Fruit fly (Drosophila melanogaster) whole organism, embryonic: ENCODE measurements around the gene inaE.

Experiments used
- Adf1 ChIP-seq: fragments of 200-800 bp; sonication (Bioruptor generic); IDR thresholded peaks from 2 replicates; pipeline ENCODE4 v1.3.6; 2022; ENCODE audit warnings: missing biosample characterization, missing genetic modification characterization
- Aef1 ChIP-seq: fragments of 200-800 bp; sonication (Bioruptor generic); IDR thresholded peaks from 3 replicates; pipeline ENCODE4 v1.3.6; 2022; ENCODE audit warnings: missing biosample characterization, missing genetic modification characterization
- BEAF-32 ChIP-seq: fragments of 200-800 bp; sonication (Bioruptor generic); optimal IDR thresholded peaks from 3 replicates; lab custom pipeline; 2017; ENCODE audit warnings: missing biosample characterization, missing genetic modification characterization, mild to moderate bottlenecking, moderate library complexity, missing genetic modification reagents
- CG10979 ChIP-seq: fragments of 200-800 bp; sonication (Bioruptor generic); optimal IDR thresholded peaks from 2 replicates; lab custom pipeline; 2018; ENCODE audit warnings: missing biosample characterization, mild to moderate bottlenecking, missing genetic modification characterization, moderate library complexity
- CG11456 ChIP-seq: fragments of 200-800 bp; sonication (Bioruptor generic); IDR thresholded peaks from 3 replicates; pipeline ENCODE4 v1.3.6; 2022; ENCODE audit warnings: missing biosample characterization, missing genetic modification characterization
- CG11560 ChIP-seq: fragments of 200-800 bp; sonication (Bioruptor generic); IDR thresholded peaks from 3 replicates; pipeline ENCODE4 v1.3.6; 2022; ENCODE audit warnings: missing biosample characterization, missing genetic modification characterization
- CG12236 ChIP-seq: fragments of 200-800 bp; sonication (Bioruptor generic); optimal IDR thresholded peaks from 2 replicates; lab custom pipeline; 2016; ENCODE audit warnings: missing biosample characterization, missing genetic modification characterization
- CG13123 ChIP-seq: fragments of 200-800 bp; sonication (Bioruptor generic); optimal IDR thresholded peaks from 2 replicates; lab custom pipeline; 2016; ENCODE audit warnings: missing biosample characterization, missing genetic modification characterization
- CG13287 ChIP-seq: fragments of 200-800 bp; sonication (Bioruptor generic); IDR thresholded peaks from 2 replicates; pipeline ENCODE4 v1.3.6; 2022; ENCODE audit warnings: missing biosample characterization, missing genetic modification characterization; ENCODE audit not compliant: partially characterized antibody
- CG14441 ChIP-seq: fragments of 200-800 bp; sonication (Bioruptor generic); IDR thresholded peaks from 2 replicates; pipeline ENCODE4 v1.3.6; 2022; ENCODE audit warnings: missing biosample characterization, missing genetic modification characterization
- CG1603 ChIP-seq: fragments of 200-800 bp; sonication (Bioruptor generic); optimal IDR thresholded peaks from 2 replicates; lab custom pipeline; 2019; ENCODE audit warnings: missing biosample characterization, mild to moderate bottlenecking, missing genetic modification characterization, moderate library complexity
- CG17385 ChIP-seq: fragments of 200-800 bp; sonication (Bioruptor generic); optimal IDR thresholded peaks from 3 replicates; lab custom pipeline; 2018; ENCODE audit warnings: missing biosample characterization, mild to moderate bottlenecking, missing genetic modification characterization
- CG2116 ChIP-seq: fragments of 200-800 bp; sonication (Bioruptor generic); optimal IDR thresholded peaks from 3 replicates; lab custom pipeline; 2018; ENCODE audit warnings: missing biosample characterization, mild to moderate bottlenecking, missing genetic modification characterization
- CG30020 ChIP-seq: fragments of 200-800 bp; optimal IDR thresholded peaks from 2 replicates; lab custom pipeline; 2019; ENCODE audit warnings: missing biosample characterization, mild to moderate bottlenecking, missing genetic modification characterization, moderate library complexity
- CG30403 ChIP-seq: fragments of 200-800 bp; sonication (Bioruptor generic); optimal IDR thresholded peaks from 3 replicates; lab custom pipeline; 2016; ENCODE audit warnings: missing biosample characterization, missing genetic modification characterization
- CG3281 ChIP-seq: fragments of 200-800 bp; sonication (Bioruptor generic); optimal IDR thresholded peaks from 3 replicates; lab custom pipeline; 2017; ENCODE audit warnings: missing biosample characterization, mild to moderate bottlenecking, missing genetic modification characterization
- CG33557 ChIP-seq: fragments of 200-800 bp; sonication (Bioruptor generic); optimal IDR thresholded peaks from 2 replicates; lab custom pipeline; 2019; ENCODE audit warnings: missing biosample characterization, mild to moderate bottlenecking, missing genetic modification characterization, moderate library complexity
- CG4707 ChIP-seq: fragments of 200-800 bp; sonication (Bioruptor generic); optimal IDR thresholded peaks from 2 replicates; lab custom pipeline; 2018; ENCODE audit warnings: missing biosample characterization, mild to moderate bottlenecking, missing genetic modification characterization, moderate library complexity
- CG6791 ChIP-seq: fragments of 200-800 bp; sonication (Bioruptor generic); IDR thresholded peaks from 3 replicates; pipeline ENCODE4 v1.3.6; 2022; ENCODE audit warnings: missing biosample characterization, missing genetic modification characterization; ENCODE audit not compliant: partially characterized antibody
- CG6813 ChIP-seq: fragments of 200-800 bp; sonication (Bioruptor generic); optimal IDR thresholded peaks from 2 replicates; lab custom pipeline; 2017; ENCODE audit warnings: missing biosample characterization, missing genetic modification characterization, mild to moderate bottlenecking, moderate library complexity, missing genetic modification reagents
- CG7963 ChIP-seq: fragments of 200-800 bp; sonication (Bioruptor generic); IDR thresholded peaks from 3 replicates; pipeline ENCODE4 v1.3.6; 2022; ENCODE audit warnings: missing biosample characterization, missing genetic modification characterization; ENCODE audit not compliant: partially characterized antibody
- CG9609 ChIP-seq: fragments of 200-800 bp; sonication (Bioruptor generic); optimal IDR thresholded peaks from 3 replicates; lab custom pipeline; 2016; ENCODE audit warnings: missing biosample characterization, missing genetic modification characterization
- CG9797 ChIP-seq: fragments of 200-800 bp; sonication (Bioruptor generic); optimal IDR thresholded peaks from 3 replicates; lab custom pipeline; 2018; ENCODE audit warnings: missing biosample characterization, mild to moderate bottlenecking, missing genetic modification characterization
- CG9932 ChIP-seq: fragments of 200-800 bp; sonication (Bioruptor generic); IDR thresholded peaks from 2 replicates; pipeline ENCODE4 v1.3.6; 2022; ENCODE audit warnings: missing biosample characterization, missing genetic modification characterization
- Camta ChIP-seq: fragments of 200-800 bp; sonication (Bioruptor generic); optimal IDR thresholded peaks from 2 replicates; lab custom pipeline; 2016; ENCODE audit warnings: missing biosample characterization, missing genetic modification characterization
- Drgx ChIP-seq: fragments of 200-800 bp; sonication (Bioruptor generic); IDR thresholded peaks from 2 replicates; pipeline ENCODE4 v1.3.6; 2022; ENCODE audit warnings: missing biosample characterization, missing genetic modification characterization
- Fer2 ChIP-seq: fragments of 200-800 bp; sonication (Bioruptor generic); optimal IDR thresholded peaks from 2 replicates; lab custom pipeline; 2018; ENCODE audit warnings: missing biosample characterization, mild to moderate bottlenecking, missing genetic modification characterization, moderate library complexity
- Fer3 ChIP-seq: fragments of 200-800 bp; sonication (Bioruptor generic); optimal IDR thresholded peaks from 2 replicates; lab custom pipeline; 2018; ENCODE audit warnings: missing biosample characterization, mild to moderate bottlenecking, missing genetic modification characterization, moderate library complexity
- HmgD ChIP-seq: fragments of 200-800 bp; sonication (Bioruptor generic); optimal IDR thresholded peaks from 3 replicates; lab custom pipeline; 2016; ENCODE audit warnings: missing biosample characterization, missing genetic modification characterization
- MBD-R2 ChIP-seq: fragments of 200-800 bp; sonication (Bioruptor generic); IDR thresholded peaks from 2 replicates; pipeline ENCODE4 v1.3.6; 2022; ENCODE audit warnings: missing biosample characterization, missing genetic modification characterization
- Sin3A ChIP-seq: fragments of >200 bp; optimal IDR thresholded peaks from 2 replicates; lab custom pipeline; 2018
- Sox102F ChIP-seq: fragments of 200-800 bp; sonication (Bioruptor generic); optimal IDR thresholded peaks from 2 replicates; lab custom pipeline; 2018; ENCODE audit warnings: missing biosample characterization, mild to moderate bottlenecking, missing genetic modification characterization, moderate library complexity
- Stat92E ChIP-seq, 3 experiments: fragments of >200 bp in 2 of 3; fragments of 200-800 bp in 1 of 3; sonication (Bioruptor generic) in 1 of 3; optimal IDR thresholded peaks; 2 replicates each; lab custom pipeline; 2017 to 2019; ENCODE audit warnings: missing biosample characterization in 3 of 3, missing genetic modification characterization in 3 of 3, mild to moderate bottlenecking in 1 of 3, moderate library complexity in 1 of 3
- ac ChIP-seq: fragments of 200-800 bp; sonication (Bioruptor generic); optimal IDR thresholded peaks from 3 replicates; lab custom pipeline; 2017; ENCODE audit warnings: missing biosample characterization, mild to moderate bottlenecking, missing genetic modification characterization
- ase ChIP-seq: fragments of 200-800 bp; sonication (Bioruptor generic); IDR thresholded peaks from 3 replicates; pipeline ENCODE4 v1.3.6; 2022; ENCODE audit warnings: missing biosample characterization, missing genetic modification characterization
- ato ChIP-seq: fragments of 200-800 bp; sonication (Bioruptor generic); IDR thresholded peaks from 2 replicates; pipeline ENCODE4 v1.3.6; 2022; ENCODE audit warnings: missing biosample characterization, missing genetic modification characterization; ENCODE audit not compliant: partially characterized antibody
- cas ChIP-seq: fragments of 200-800 bp; sonication (Bioruptor generic); IDR thresholded peaks from 2 replicates; pipeline ENCODE4 v1.3.6; 2022; ENCODE audit warnings: missing biosample characterization, missing genetic modification characterization
- cato ChIP-seq: fragments of 200-800 bp; sonication (Bioruptor generic); optimal IDR thresholded peaks from 2 replicates; lab custom pipeline; 2016; ENCODE audit warnings: missing biosample characterization, missing genetic modification characterization, borderline replicate concordance
- crol ChIP-seq: fragments of 200-800 bp; sonication (Bioruptor generic); IDR thresholded peaks from 2 replicates; pipeline ENCODE4 v1.3.6; 2022; ENCODE audit warnings: missing biosample characterization, missing genetic modification characterization
- eyg ChIP-seq: fragments of 200-800 bp; sonication (Bioruptor generic); optimal IDR thresholded peaks from 3 replicates; lab custom pipeline; 2016; ENCODE audit warnings: missing biosample characterization, missing genetic modification characterization
- kah ChIP-seq: fragments of 200-800 bp; sonication (Bioruptor generic); optimal IDR thresholded peaks from 2 replicates; lab custom pipeline; 2018; ENCODE audit warnings: missing biosample characterization, mild to moderate bottlenecking, missing genetic modification characterization
- knrl ChIP-seq: fragments of 200-800 bp; sonication (Bioruptor generic); IDR thresholded peaks from 3 replicates; pipeline ENCODE4 v1.3.6; 2022; ENCODE audit warnings: missing biosample characterization, missing genetic modification characterization; ENCODE audit not compliant: partially characterized antibody
- pan ChIP-seq, 4 experiments: fragments of >200 bp in 3 of 4; fragments of 200-800 bp in 1 of 4; sonication (Bioruptor generic) in 1 of 4; optimal IDR thresholded peaks in 3 of 4; IDR thresholded peaks in 1 of 4; 2 replicates each; pipeline versions ENCODE4 v1.3.6 to Lab custom; 2017 to 2022; ENCODE audit warnings: missing biosample characterization in 2 of 4, missing genetic modification characterization in 2 of 4, mixed read lengths in 1 of 4
- peb ChIP-seq: fragments of 200-800 bp; sonication (Bioruptor generic); IDR thresholded peaks from 2 replicates; pipeline ENCODE4 v1.3.6; 2022; ENCODE audit warnings: missing biosample characterization, missing genetic modification characterization
- repo ChIP-seq: fragments of 200-800 bp; sonication (Bioruptor generic); optimal IDR thresholded peaks from 2 replicates; lab custom pipeline; 2016; ENCODE audit warnings: missing biosample characterization, missing genetic modification characterization
- rib ChIP-seq: fragments of 200-800 bp; sonication (Bioruptor generic); IDR thresholded peaks from 2 replicates; pipeline ENCODE4 v1.3.6; 2022; ENCODE audit warnings: missing biosample characterization, missing genetic modification characterization
- sc ChIP-seq, 3 experiments: fragments of >200 bp in 2 of 3; fragments of 200-800 bp in 1 of 3; sonication (Bioruptor generic) in 1 of 3; optimal IDR thresholded peaks; 2 replicates in 2 of 3; 3 replicates in 1 of 3; lab custom pipeline; 2017; ENCODE audit warnings: mild to moderate bottlenecking in 1 of 3, missing biosample characterization in 1 of 3, missing genetic modification characterization in 1 of 3, missing genetic modification reagents in 1 of 3
- sim ChIP-seq: fragments of 200-800 bp; sonication (Bioruptor generic); IDR thresholded peaks from 2 replicates; pipeline ENCODE4 v1.3.6; 2022; ENCODE audit warnings: missing biosample characterization, missing genetic modification characterization
- sug ChIP-seq: fragments of 200-800 bp; optimal IDR thresholded peaks from 2 replicates; lab custom pipeline; 2019; ENCODE audit warnings: missing biosample characterization, mild to moderate bottlenecking, missing genetic modification characterization, moderate library complexity
- tio ChIP-seq: fragments of 200-800 bp; sonication (Bioruptor generic); optimal IDR thresholded peaks from 2 replicates; lab custom pipeline; 2017; ENCODE audit warnings: missing biosample characterization, missing genetic modification characterization, inconsistent platforms

Gene inaE

DNA sequence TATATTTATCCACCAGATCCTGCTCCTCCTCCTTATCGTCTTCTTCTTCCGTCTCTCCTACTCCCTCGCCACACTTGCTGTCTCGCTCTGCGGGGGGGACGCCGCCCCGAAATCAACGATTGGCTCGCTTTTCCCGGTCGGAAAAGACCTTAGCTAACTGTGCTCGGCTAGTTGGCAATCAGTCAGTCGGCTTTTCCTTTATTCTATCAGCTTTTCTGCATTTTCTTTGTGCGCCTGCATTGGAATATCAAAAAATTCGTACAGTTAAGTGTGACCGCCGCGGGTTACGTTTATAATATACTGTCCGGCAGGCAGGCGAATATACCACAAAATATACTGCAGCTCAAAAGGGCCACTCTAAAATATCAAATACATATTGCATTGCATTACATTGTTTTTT lies 46.5 kb downstream of the inaE start, which contains the start of gene jub (continued):
- TF ChIP-seq sim (no peak), eyg (no peak), peb (no peak), crol (GFP tag; lab: Robert Waterston, UW) (peak; percentile 82), Adf1 (GFP tag; lab: Robert Waterston, UW) (no peak), CG9797 (peak; percentile 68), sc (optimal IDR thresholded peaks at IDR 0.05; lab: Kevin White, UChicago) (no peak), sc (GFP tag; optimal IDR thresholded peaks at IDR 0.05; lab: Kevin White, UChicago) (no peak), ase (GFP tag; lab: Robert Waterston, UW) (no peak), ac (no peak), rib (GFP tag; lab: Robert Waterston, UW) (no peak), CG1603 (tag; lab: Kevin White, UChicago) (no peak), CG12236 (no peak), BEAF-32 (GFP tag; lab: Kevin White, UChicago) (peak; percentile 29), repo (no peak), pan (optimal IDR thresholded peaks at IDR 0.05; lab: Kevin White, UChicago) (no peak), pan (GFP tag; optimal IDR thresholded peaks at IDR 0.05 in 1 of 2, IDR thresholded peaks at IDR 0.05 in 1 of 2) (no peak), CG11560 (tag; lab: Robert Waterston, UW) (no peak), CG10979 (tag; lab: Kevin White, UChicago) (no peak), kah (no peak), CG6813 (no peak), CG13123 (no peak), CG13287 (GFP tag; lab: Robert Waterston, UW) (peak; percentile 12; the same call in 1 of the 2 replicates), Sox102F (GFP tag; lab: Kevin White, UChicago) (no peak), sug (tag; lab: Kevin White, UChicago) (peak; percentile 87), tio (GFP tag; lab: Kevin White, UChicago) (no peak), CG14441 (GFP tag; lab: Robert Waterston, UW) (no peak), CG3281 (GFP tag; lab: Kevin White, UChicago) (no peak), CG17385 (peak; percentile 85), Sin3A (lab: Kevin White, UChicago) (peak; percentile 26), Drgx (GFP tag; lab: Robert Waterston, UW) (no peak), Fer2 (no peak), knrl (GFP tag; lab: Robert Waterston, UW) (0 out of 3 replicates have a peak, but pooled peaks have one; percentile 23), CG30403 (GFP tag; lab: Kevin White, UChicago) (no peak), Fer3 (no peak), CG7963 (GFP tag; lab: Robert Waterston, UW) (no peak), ato (GFP tag; lab: Robert Waterston, UW) (no peak), cas (GFP tag; lab: Robert Waterston, UW) (no peak), Camta (no peak), CG6791 (GFP tag; lab: Robert Waterston, UW) (no peak), MBD-R2 (GFP tag; lab: Robert Waterston, UW) (peak; percentile 68), CG11456 (GFP tag; lab: Robert Waterston, UW) (no peak), cato (GFP tag; lab: Kevin White, UChicago) (no peak), Stat92E (GFP tag; optimal IDR thresholded peaks at IDR 0.05; lab: Kevin White, UChicago) (no peak), CG30020 (peak; percentile 39), CG4707 (no peak), HmgD (no peak), CG2116 (GFP tag; lab: Kevin White, UChicago) (no peak), CG9932 (GFP tag; lab: Robert Waterston, UW) (no peak), Aef1 (GFP tag; lab: Robert Waterston, UW) (no peak), CG9609 (no peak), CG33557 (GFP tag; lab: Kevin White, UChicago) (no peak)
